Fruit fly (Drosophila melanogaster) whole organism, embryonic: ENCODE results near the gene Est-Q.

ENCODE experiments used
- Abd-B ChIP-seq: fragments of 200-800 bp; sonication (Bioruptor generic); optimal IDR thresholded peaks from 2 replicates; lab custom pipeline; 2018; ENCODE audit warnings: missing biosample characterization, mild to moderate bottlenecking, missing genetic modification characterization, moderate library complexity
- Bdp1 ChIP-seq: fragments of 200-800 bp; sonication (Bioruptor generic); optimal IDR thresholded peaks from 3 replicates; lab custom pipeline; 2016; ENCODE audit warnings: missing biosample characterization, missing genetic modification characterization
- CG11696 ChIP-seq: fragments of 200-800 bp; sonication (Bioruptor generic); IDR thresholded peaks from 2 replicates; pipeline ENCODE4 v1.3.6; 2022; ENCODE audit warnings: missing biosample characterization, missing genetic modification characterization
- CG12744 ChIP-seq: fragments of 200-800 bp; sonication (Bioruptor generic); optimal IDR thresholded peaks from 2 replicates; lab custom pipeline; 2016; ENCODE audit warnings: missing biosample characterization, missing genetic modification characterization
- CG1602 ChIP-seq: fragments of 200-800 bp; sonication (Bioruptor generic); optimal IDR thresholded peaks from 3 replicates; lab custom pipeline; 2016; ENCODE audit warnings: missing biosample characterization, missing genetic modification characterization
- CG1832 ChIP-seq: fragments of 200-800 bp; sonication (Bioruptor generic); optimal IDR thresholded peaks from 2 replicates; lab custom pipeline; 2017; ENCODE audit warnings: missing biosample characterization, mild to moderate bottlenecking, missing genetic modification characterization, inconsistent platforms
- CG30403 ChIP-seq: fragments of 200-800 bp; sonication (Bioruptor generic); optimal IDR thresholded peaks from 3 replicates; lab custom pipeline; 2016; ENCODE audit warnings: missing biosample characterization, missing genetic modification characterization
- CG4360 ChIP-seq: fragments of 200-800 bp; sonication (Bioruptor generic); IDR thresholded peaks from 2 replicates; pipeline ENCODE4 v1.3.6; 2022; ENCODE audit warnings: missing biosample characterization, missing genetic modification characterization
- CG4707 ChIP-seq: fragments of 200-800 bp; sonication (Bioruptor generic); optimal IDR thresholded peaks from 2 replicates; lab custom pipeline; 2018; ENCODE audit warnings: missing biosample characterization, mild to moderate bottlenecking, missing genetic modification characterization, moderate library complexity
- CG4854 ChIP-seq: fragments of 200-800 bp; sonication (Bioruptor generic); optimal IDR thresholded peaks from 2 replicates; lab custom pipeline; 2016; ENCODE audit warnings: missing biosample characterization, missing genetic modification characterization, inconsistent platforms
- CG5245 ChIP-seq: fragments of 200-800 bp; sonication (Bioruptor generic); optimal IDR thresholded peaks from 3 replicates; lab custom pipeline; 2016; ENCODE audit warnings: missing biosample characterization, missing genetic modification characterization
- CG7357 ChIP-seq: fragments of 200-800 bp; sonication (Bioruptor generic); IDR thresholded peaks from 3 replicates; pipeline ENCODE4 v1.3.6; 2022; ENCODE audit warnings: missing biosample characterization, missing genetic modification characterization
- CG7372 ChIP-seq: fragments of 200-800 bp; sonication (Bioruptor generic); IDR thresholded peaks from 2 replicates; pipeline ENCODE4 v1.3.6; 2022; ENCODE audit warnings: missing biosample characterization, missing genetic modification characterization
- CG8359 ChIP-seq: fragments of 200-800 bp; sonication (Bioruptor generic); optimal IDR thresholded peaks from 2 replicates; lab custom pipeline; 2017; ENCODE audit warnings: missing biosample characterization, mild to moderate bottlenecking, missing genetic modification characterization, borderline replicate concordance
- CG8765 ChIP-seq: fragments of 200-800 bp; sonication (Bioruptor generic); IDR thresholded peaks from 2 replicates; pipeline ENCODE4 v1.3.6; 2022; ENCODE audit warnings: missing biosample characterization, missing genetic modification characterization
- CG9609 ChIP-seq: fragments of 200-800 bp; sonication (Bioruptor generic); optimal IDR thresholded peaks from 3 replicates; lab custom pipeline; 2016; ENCODE audit warnings: missing biosample characterization, missing genetic modification characterization
- E2f2 ChIP-seq: fragments of 200-800 bp; sonication (Bioruptor generic); IDR thresholded peaks from 2 replicates; pipeline ENCODE4 v1.3.6; 2022; ENCODE audit warnings: missing biosample characterization, missing genetic modification characterization
- Fer3 ChIP-seq: fragments of 200-800 bp; sonication (Bioruptor generic); optimal IDR thresholded peaks from 2 replicates; lab custom pipeline; 2018; ENCODE audit warnings: missing biosample characterization, mild to moderate bottlenecking, missing genetic modification characterization, moderate library complexity
- GATAe ChIP-seq: fragments of 200-800 bp; sonication (Bioruptor generic); conservative IDR thresholded peaks from 2 replicates; pipeline ENCODE4 v1.3.6; 2022; ENCODE audit warnings: missing biosample characterization, missing genetic modification characterization
- Gug ChIP-seq: fragments of 200-800 bp; sonication (Bioruptor generic); IDR thresholded peaks from 4 replicates; pipeline ENCODE4 v1.3.6; 2022; ENCODE audit warnings: missing biosample characterization, missing genetic modification characterization
- Hr39 ChIP-seq: fragments of >200 bp; optimal IDR thresholded peaks from 2 replicates; lab custom pipeline; 2017
- Max ChIP-seq: fragments of 200-800 bp; sonication (Bioruptor generic); optimal IDR thresholded peaks from 2 replicates; lab custom pipeline; 2016; ENCODE audit warnings: missing biosample characterization, mild to moderate bottlenecking, missing genetic modification characterization
- Mrtf ChIP-seq: fragments of 200-800 bp; sonication (Bioruptor generic); IDR thresholded peaks from 3 replicates; pipeline ENCODE4 v1.3.6; 2022; ENCODE audit warnings: missing biosample characterization, missing genetic modification characterization
- Nf-YA ChIP-seq: fragments of 200-800 bp; sonication (Bioruptor generic); IDR thresholded peaks from 2 replicates; pipeline ENCODE4 v1.3.6; 2022; ENCODE audit warnings: missing biosample characterization, missing genetic modification characterization
- Six4 ChIP-seq: fragments of 200-800 bp; sonication (Bioruptor generic); optimal IDR thresholded peaks from 2 replicates; lab custom pipeline; 2016; ENCODE audit warnings: missing biosample characterization, missing genetic modification characterization
- Usf ChIP-seq: fragments of 200-800 bp; sonication (Bioruptor generic); optimal IDR thresholded peaks from 2 replicates; lab custom pipeline; 2017; ENCODE audit warnings: missing genotype, missing biosample characterization, missing genetic modification characterization
- bowl ChIP-seq: fragments of 200-800 bp; sonication (Bioruptor generic); IDR thresholded peaks from 2 replicates; pipeline ENCODE4 v1.3.6; 2022; ENCODE audit warnings: missing biosample characterization, missing genetic modification characterization
- cas ChIP-seq: fragments of 200-800 bp; sonication (Bioruptor generic); IDR thresholded peaks from 2 replicates; pipeline ENCODE4 v1.3.6; 2022; ENCODE audit warnings: missing biosample characterization, missing genetic modification characterization
- cato ChIP-seq: fragments of 200-800 bp; sonication (Bioruptor generic); optimal IDR thresholded peaks from 2 replicates; lab custom pipeline; 2016; ENCODE audit warnings: missing biosample characterization, missing genetic modification characterization, borderline replicate concordance
- cg ChIP-seq: fragments of 200-800 bp; sonication (Bioruptor generic); optimal IDR thresholded peaks from 3 replicates; lab custom pipeline; 2019; ENCODE audit warnings: missing biosample characterization, mild to moderate bottlenecking, missing genetic modification characterization, moderate library complexity
- corto ChIP-seq: fragments of 200-800 bp; sonication (Bioruptor generic); optimal IDR thresholded peaks from 2 replicates; lab custom pipeline; 2016; ENCODE audit warnings: missing biosample characterization, mild to moderate bottlenecking, missing genetic modification characterization, moderate library complexity
- dmrt11E ChIP-seq: fragments of 200-800 bp; sonication (Bioruptor generic); optimal IDR thresholded peaks from 3 replicates; lab custom pipeline; 2018; ENCODE audit warnings: missing biosample characterization, mild to moderate bottlenecking, missing genetic modification characterization, moderate library complexity
- dysf ChIP-seq: fragments of 200-800 bp; sonication (Bioruptor generic); IDR thresholded peaks from 3 replicates; pipeline ENCODE4 v1.3.6; 2022; ENCODE audit warnings: missing biosample characterization, missing genetic modification characterization
- fd102C ChIP-seq: fragments of 200-800 bp; sonication (Bioruptor generic); optimal IDR thresholded peaks from 2 replicates; lab custom pipeline; 2018; ENCODE audit warnings: missing biosample characterization, mild to moderate bottlenecking, missing genetic modification characterization, moderate library complexity
- grn ChIP-seq: fragments of 200-800 bp; sonication (Bioruptor generic); optimal IDR thresholded peaks from 3 replicates; lab custom pipeline; 2017; ENCODE audit warnings: missing biosample characterization, missing genetic modification characterization
- gsb ChIP-seq: fragments of 200-800 bp; sonication (Bioruptor generic); IDR thresholded peaks from 2 replicates; pipeline ENCODE4 v1.3.6; 2022; ENCODE audit warnings: missing biosample characterization, missing genetic modification characterization
- hb ChIP-seq: fragments of 200-800 bp; sonication (Bioruptor generic); IDR thresholded peaks from 3 replicates; pipeline ENCODE4 v1.3.6; 2022; ENCODE audit warnings: missing biosample characterization, missing genetic modification characterization; ENCODE audit not compliant: partially characterized antibody
- kay ChIP-seq: fragments of 200-800 bp; sonication (Bioruptor generic); optimal IDR thresholded peaks from 2 replicates; lab custom pipeline; 2016; ENCODE audit warnings: missing biosample characterization, missing genetic modification characterization
- lilli ChIP-seq: fragments of 200-800 bp; sonication (Bioruptor generic); optimal IDR thresholded peaks from 3 replicates; lab custom pipeline; 2016; ENCODE audit warnings: missing biosample characterization, missing genetic modification characterization
- lov ChIP-seq, 2 experiments: fragments of 200-800 bp in 1 of 2; fragments of >200 bp in 1 of 2; sonication (Bioruptor generic) in 1 of 2; IDR thresholded peaks in 1 of 2; optimal IDR thresholded peaks in 1 of 2; 2 replicates in 1 of 2; 3 replicates in 1 of 2; pipeline versions ENCODE4 v1.3.6 to Lab custom; 2017 to 2022; ENCODE audit warnings: missing biosample characterization in 1 of 2, missing genetic modification characterization in 1 of 2
- mam ChIP-seq: fragments of 200-800 bp; sonication (Bioruptor generic); optimal IDR thresholded peaks from 3 replicates; lab custom pipeline; 2016; ENCODE audit warnings: missing biosample characterization, missing genetic modification characterization
- sens-2 ChIP-seq: fragments of 200-800 bp; sonication (Bioruptor generic); IDR thresholded peaks from 2 replicates; pipeline ENCODE4 v1.3.6; 2022; ENCODE audit warnings: missing biosample characterization, missing genetic modification characterization
- slou ChIP-seq: fragments of 200-800 bp; sonication (Bioruptor generic); optimal IDR thresholded peaks from 3 replicates; lab custom pipeline; 2016; ENCODE audit warnings: missing biosample characterization, missing genetic modification characterization
- sna ChIP-seq: fragments of 200-800 bp; sonication (Bioruptor generic); IDR thresholded peaks from 2 replicates; pipeline ENCODE4 v1.3.6; 2022; ENCODE audit warnings: missing biosample characterization, missing genetic modification characterization; ENCODE audit not compliant: partially characterized antibody
- tin ChIP-seq: fragments of 200-800 bp; sonication (Bioruptor generic); optimal IDR thresholded peaks from 3 replicates; lab custom pipeline; 2016; ENCODE audit warnings: missing biosample characterization, missing genetic modification characterization
- toy ChIP-seq: fragments of 200-800 bp; sonication (Bioruptor generic); IDR thresholded peaks from 2 replicates; pipeline ENCODE4 v1.3.6; 2022; ENCODE audit warnings: missing biosample characterization, missing genetic modification characterization
- trem ChIP-seq: fragments of 200-800 bp; optimal IDR thresholded peaks from 3 replicates; lab custom pipeline; 2019; ENCODE audit warnings: missing biosample characterization, mild to moderate bottlenecking, missing genetic modification characterization, moderate library complexity
- vfl ChIP-seq: fragments of 200-800 bp; sonication (Bioruptor generic); optimal IDR thresholded peaks from 2 replicates; lab custom pipeline; 2016; ENCODE audit warnings: missing biosample characterization, missing genetic modification characterization
- vvl ChIP-seq: fragments of 200-800 bp; sonication (Bioruptor generic); IDR thresholded peaks from 2 replicates; pipeline ENCODE4 v1.3.6; 2022; ENCODE audit warnings: missing biosample characterization, missing genetic modification characterization

Est-Q gene

dm6 chr3L:21539245-21540196 lies 38.3 kb downstream of the Est-Q start, which contains the start of the genes COX8 and VhaM9.7-b (continued):
- TF ChIP-seq CG11696 (GFP tag; lab: Robert Waterston, UW) = no peak
- TF ChIP-seq tin = peak; percentile 64
- TF ChIP-seq vvl (GFP tag; lab: Robert Waterston, UW) = no peak; the same call in 1 of the 2 replicates
- 0 out of 3 replicates have a peak, but pooled peaks have one; percentile 57 for TF ChIP-seq dysf
- TF ChIP-seq Max (GFP tag; lab: Kevin White, UChicago) = peak; percentile 58
- TF ChIP-seq cas (GFP tag; lab: Robert Waterston, UW) = no peak
- TF ChIP-seq dmrt11E = peak; percentile 58
- no peak for TF ChIP-seq grn (GFP tag; lab: Kevin White, UChicago)
- no peak; the same call in none of the 2 replicates for TF ChIP-seq CG7372 (GFP tag; lab: Robert Waterston, UW)
- no peak for TF ChIP-seq CG5245 (GFP tag; lab: Kevin White, UChicago)
- TF ChIP-seq toy = no peak
- peak; percentile 25 for TF ChIP-seq CG9609 (GFP tag; lab: Kevin White, UChicago)
- no peak for TF ChIP-seq CG12744 (GFP tag; lab: Kevin White, UChicago)
- 0 out of 3 replicates have a peak, but pooled peaks have one; percentile 54 for TF ChIP-seq hb (GFP tag; lab: Robert Waterston, UW)
- TF ChIP-seq slou (GFP tag; lab: Kevin White, UChicago) = peak; percentile 57
- no peak for TF ChIP-seq CG8765 (GFP tag; lab: Robert Waterston, UW)
- TF ChIP-seq fd102C = no peak
- TF ChIP-seq Bdp1 (GFP tag; lab: Kevin White, UChicago) = no peak
- TF ChIP-seq CG4707 = no peak
- TF ChIP-seq Hr39 = no peak
- TF ChIP-seq Usf = peak; percentile 89
- no peak for TF ChIP-seq bowl
- peak; percentile 83 for TF ChIP-seq mam (GFP tag; lab: Kevin White, UChicago)
- TF ChIP-seq Nf-YA (GFP tag; lab: Robert Waterston, UW) = no peak
- no peak for TF ChIP-seq Mrtf
- TF ChIP-seq sens-2 (GFP tag; lab: Robert Waterston, UW) = no peak
- TF ChIP-seq cg (GFP tag; lab: Kevin White, UChicago) = no peak
- TF ChIP-seq lilli (GFP tag; lab: Kevin White, UChicago) = peak; percentile 80
- TF ChIP-seq corto (GFP tag; lab: Kevin White, UChicago) = no peak
- no peak for TF ChIP-seq GATAe
- TF ChIP-seq CG7357 (GFP tag; lab: Robert Waterston, UW) = no peak
- no peak for TF ChIP-seq cato (GFP tag; lab: Kevin White, UChicago)
- no peak for TF ChIP-seq lov (optimal IDR thresholded peaks at IDR 0.05; lab: Kevin White, UChicago)
- TF ChIP-seq lov (GFP tag; IDR thresholded peaks at IDR 0.05; lab: Robert Waterston, UW) = 0 out of 3 replicates have a peak, but pooled peaks have one; percentile 8
- peak; percentile 58; the same call in 2 of the 4 replicates for TF ChIP-seq Gug (GFP tag; lab: Robert Waterston, UW)
- TF ChIP-seq CG4360 (GFP tag; lab: Robert Waterston, UW) = no peak
- no peak for TF ChIP-seq CG8359
- TF ChIP-seq CG4854 (GFP tag; lab: Kevin White, UChicago) = no peak
- peak; percentile 65 for TF ChIP-seq CG1602 (GFP tag; lab: Kevin White, UChicago)
- no peak for TF ChIP-seq Abd-B (GFP tag; lab: Kevin White, UChicago)
- TF ChIP-seq Fer3 = no peak
- TF ChIP-seq CG30403 (GFP tag; lab: Kevin White, UChicago) = peak; percentile 81
- TF ChIP-seq kay (GFP tag; lab: Kevin White, UChicago) = peak; percentile 20
- peak; percentile 40 for TF ChIP-seq trem
- TF ChIP-seq CG1832 (GFP tag; lab: Kevin White, UChicago) = no peak
- no peak for TF ChIP-seq gsb (GFP tag; lab: Robert Waterston, UW)
- TF ChIP-seq vfl = peak; percentile 21
- no peak; the same call in 1 of the 2 replicates for TF ChIP-seq sna (GFP tag; lab: Robert Waterston, UW)
- TF ChIP-seq Six4 (GFP tag; lab: Kevin White, UChicago) = peak; percentile 54
- 0 out of 2 replicates have a peak, but pooled peaks have one; percentile 30 for TF ChIP-seq E2f2 (GFP tag; lab: Robert Waterston, UW)
